Fruit fly (Drosophila melanogaster) whole organism, wandering third instar larva: Measurements from ENCODE around the gene Adi1.

Experiments
- Abd-B ChIP-seq: fragments of >200 bp; optimal IDR thresholded peaks from 2 replicates; lab custom pipeline; 2017; ENCODE audit warnings: missing biosample characterization, missing genetic modification characterization
- CG32264 ChIP-seq: fragments of 200-800 bp; sonication (Bioruptor generic); optimal IDR thresholded peaks from 2 replicates; lab custom pipeline; 2016; ENCODE audit warnings: missing biosample characterization, missing genetic modification characterization
- CG9705 ChIP-seq: fragments of 200-800 bp; sonication (Bioruptor generic); optimal IDR thresholded peaks from 2 replicates; lab custom pipeline; 2018; ENCODE audit warnings: missing biosample characterization, mild to moderate bottlenecking, missing genetic modification characterization
- CrebA ChIP-seq: fragments of 200-800 bp; sonication (Bioruptor generic); optimal IDR thresholded peaks from 2 replicates; lab custom pipeline; 2016; ENCODE audit warnings: missing biosample characterization, mild to moderate bottlenecking, missing genetic modification characterization, borderline replicate concordance
- Dfd ChIP-seq: fragments of >200 bp; optimal IDR thresholded peaks from 2 replicates; lab custom pipeline; 2017; ENCODE audit warnings: missing biosample characterization, missing genetic modification characterization
- Dif ChIP-seq: fragments of 200-275, 200-300 bp; sonication (Bioruptor generic); optimal IDR thresholded peaks from 2 replicates; lab custom pipeline; 2018; ENCODE audit warnings: missing biosample characterization, missing genetic modification characterization; ENCODE audit not compliant: partially characterized antibody
- GATAd ChIP-seq: sonication (Bioruptor generic); optimal IDR thresholded peaks from 2 replicates; lab custom pipeline; 2016; ENCODE audit warnings: missing biosample characterization, missing genetic modification characterization
- HLH106 ChIP-seq: fragments of 200-800 bp; optimal IDR thresholded peaks from 3 replicates; lab custom pipeline; 2019; ENCODE audit warnings: missing biosample characterization, mild to moderate bottlenecking, missing genetic modification characterization, moderate library complexity
- Hnf4 ChIP-seq: fragments of 200-800 bp; sonication (Bioruptor generic); optimal IDR thresholded peaks from 2 replicates; lab custom pipeline; 2016; ENCODE audit warnings: missing biosample characterization, mild to moderate bottlenecking, missing genetic modification characterization
- Hr78 ChIP-seq: fragments of >200 bp; optimal IDR thresholded peaks from 2 replicates; lab custom pipeline; 2017; ENCODE audit warnings: missing biosample characterization, missing genetic modification characterization
- Hr83 ChIP-seq: fragments of 200-300 bp; sonication (Bioruptor generic); optimal IDR thresholded peaks from 2 replicates; lab custom pipeline; 2016; ENCODE audit warnings: missing biosample characterization, mild to moderate bottlenecking, missing genetic modification characterization, moderate library complexity; ENCODE audit not compliant: poor library complexity, severe bottlenecking
- Jra ChIP-seq: sonication (Bioruptor generic); optimal IDR thresholded peaks from 2 replicates; lab custom pipeline; 2016; ENCODE audit warnings: missing biosample characterization, missing genetic modification characterization
- Mio ChIP-seq: sonication (Bioruptor generic); optimal IDR thresholded peaks from 2 replicates; lab custom pipeline; 2016; ENCODE audit warnings: missing biosample characterization, missing genetic modification characterization
- Myc ChIP-seq: fragments of >200 bp; optimal IDR thresholded peaks from 2 replicates; lab custom pipeline; 2017
- N ChIP-seq: fragments of >200 bp; optimal IDR thresholded peaks from 2 replicates; lab custom pipeline; 2018; ENCODE audit warnings: missing biosample characterization, missing external identifiers, missing genetic modification characterization
- OdsH ChIP-seq: fragments of 200-800 bp; sonication (Bioruptor generic); optimal IDR thresholded peaks from 2 replicates; lab custom pipeline; 2016; ENCODE audit warnings: missing biosample characterization, mild to moderate bottlenecking, missing genetic modification characterization
- Rel ChIP-seq, 2 experiments: fragments of 200-800 bp; sonication (Bioruptor generic) in 1 of 2; optimal IDR thresholded peaks; 2 replicates in 1 of 2; 3 replicates in 1 of 2; lab custom pipeline; 2016 to 2019; ENCODE audit warnings: mild to moderate bottlenecking in 2 of 2, missing biosample characterization in 2 of 2, missing genetic modification characterization in 2 of 2, moderate library complexity in 1 of 2
- Sp1 ChIP-seq: fragments of 200-800 bp; sonication (Bioruptor generic); optimal IDR thresholded peaks from 3 replicates; lab custom pipeline; 2019; ENCODE audit warnings: missing biosample characterization, mild to moderate bottlenecking, missing genetic modification characterization, moderate library complexity
- Vsx2 ChIP-seq: fragments of 200-300, 225-300 bp; sonication (Bioruptor generic); optimal IDR thresholded peaks from 2 replicates; lab custom pipeline; 2018; ENCODE audit warnings: missing biosample characterization, missing genetic modification characterization; ENCODE audit not compliant: partially characterized antibody
- br ChIP-seq: fragments of 200-800 bp; sonication (Bioruptor generic); optimal IDR thresholded peaks from 2 replicates; lab custom pipeline; 2016; ENCODE audit warnings: missing biosample characterization, missing genetic modification characterization
- brk ChIP-seq: fragments of 200-800 bp; sonication (Bioruptor generic); optimal IDR thresholded peaks from 2 replicates; lab custom pipeline; 2016; ENCODE audit warnings: missing biosample characterization, mild to moderate bottlenecking, missing genetic modification characterization
- dl ChIP-seq, 2 experiments: fragments of 175-275, 200-275 bp in 1 of 2; fragments of 200-275 bp in 1 of 2; sonication (Bioruptor generic); optimal IDR thresholded peaks; lab custom pipeline; 2018; ENCODE audit warnings: mild to moderate bottlenecking in 2 of 2, missing biosample characterization in 2 of 2, missing genetic modification characterization in 2 of 2, moderate library complexity in 2 of 2; ENCODE audit not compliant: partially characterized antibody in 2 of 2, insufficient read depth in 1 of 2
- dmrt93B ChIP-seq: fragments of 200-800 bp; sonication (Bioruptor generic); optimal IDR thresholded peaks from 2 replicates; lab custom pipeline; 2018; ENCODE audit warnings: missing biosample characterization, mild to moderate bottlenecking, missing genetic modification characterization
- dsf ChIP-seq: sonication (Bioruptor generic); optimal IDR thresholded peaks from 2 replicates; lab custom pipeline; 2016; ENCODE audit warnings: missing biosample characterization, missing genetic modification characterization, borderline replicate concordance
- ey ChIP-seq: fragments of 200-800 bp; sonication (Bioruptor generic); optimal IDR thresholded peaks from 2 replicates; lab custom pipeline; 2016; ENCODE audit warnings: missing biosample characterization, missing genetic modification characterization
- foxo ChIP-seq, 2 experiments: fragments of 200-800 bp; sonication (Bioruptor generic); optimal IDR thresholded peaks; 2 replicates in 1 of 2; 3 replicates in 1 of 2; lab custom pipeline; 2016 to 2017; ENCODE audit warnings: missing biosample characterization in 2 of 2, missing genetic modification characterization in 2 of 2
- fru ChIP-seq: fragments of 200-800 bp; sonication (Bioruptor generic); optimal IDR thresholded peaks from 3 replicates; lab custom pipeline; 2016; ENCODE audit warnings: missing biosample characterization, mild to moderate bottlenecking, missing genetic modification characterization
- h ChIP-seq: fragments of 200-800 bp; sonication (Bioruptor generic); optimal IDR thresholded peaks from 3 replicates; lab custom pipeline; 2016; ENCODE audit warnings: missing biosample characterization, mild to moderate bottlenecking, missing genetic modification characterization
- jim ChIP-seq: fragments of 175-275, 200-325 bp; sonication (Bioruptor generic); optimal IDR thresholded peaks from 2 replicates; lab custom pipeline; 2016; ENCODE audit warnings: missing biosample characterization, mild to moderate bottlenecking, missing genetic modification characterization
- lola ChIP-seq: fragments of >200 bp; optimal IDR thresholded peaks from 2 replicates; lab custom pipeline; 2017; ENCODE audit warnings: missing biosample characterization, missing genetic modification characterization
- pan ChIP-seq: fragments of >200 bp; optimal IDR thresholded peaks from 2 replicates; lab custom pipeline; 2017
- psq ChIP-seq: fragments of 200-800 bp; sonication (Bioruptor generic); optimal IDR thresholded peaks from 3 replicates; lab custom pipeline; 2017; ENCODE audit warnings: missing biosample characterization, mild to moderate bottlenecking, missing genetic modification characterization, moderate library complexity
- rgr ChIP-seq: fragments of 200-800 bp; sonication (Bioruptor generic); optimal IDR thresholded peaks from 3 replicates; lab custom pipeline; 2016; ENCODE audit warnings: missing biosample characterization, mild to moderate bottlenecking, missing genetic modification characterization
- sage ChIP-seq: fragments of 200-800 bp; sonication (Bioruptor generic); optimal IDR thresholded peaks from 2 replicates; lab custom pipeline; 2016; ENCODE audit warnings: missing biosample characterization, mild to moderate bottlenecking, missing genetic modification characterization
- sv ChIP-seq: fragments of 200-800 bp; sonication (Bioruptor generic); optimal IDR thresholded peaks from 3 replicates; lab custom pipeline; 2016; ENCODE audit warnings: missing biosample characterization, missing genetic modification characterization
- tai ChIP-seq: sonication (Bioruptor generic); optimal IDR thresholded peaks from 2 replicates; lab custom pipeline; 2016; ENCODE audit warnings: missing biosample characterization, missing genetic modification characterization
- usp ChIP-seq: fragments of >200 bp; optimal IDR thresholded peaks from 2 replicates; lab custom pipeline; 2017; ENCODE audit warnings: missing biosample characterization, missing genetic modification characterization
- woc ChIP-seq: sonication (Bioruptor generic); optimal IDR thresholded peaks from 2 replicates; lab custom pipeline; 2016; ENCODE audit warnings: missing biosample characterization, mild to moderate bottlenecking, missing genetic modification characterization

Adi1 gene

DNA sequence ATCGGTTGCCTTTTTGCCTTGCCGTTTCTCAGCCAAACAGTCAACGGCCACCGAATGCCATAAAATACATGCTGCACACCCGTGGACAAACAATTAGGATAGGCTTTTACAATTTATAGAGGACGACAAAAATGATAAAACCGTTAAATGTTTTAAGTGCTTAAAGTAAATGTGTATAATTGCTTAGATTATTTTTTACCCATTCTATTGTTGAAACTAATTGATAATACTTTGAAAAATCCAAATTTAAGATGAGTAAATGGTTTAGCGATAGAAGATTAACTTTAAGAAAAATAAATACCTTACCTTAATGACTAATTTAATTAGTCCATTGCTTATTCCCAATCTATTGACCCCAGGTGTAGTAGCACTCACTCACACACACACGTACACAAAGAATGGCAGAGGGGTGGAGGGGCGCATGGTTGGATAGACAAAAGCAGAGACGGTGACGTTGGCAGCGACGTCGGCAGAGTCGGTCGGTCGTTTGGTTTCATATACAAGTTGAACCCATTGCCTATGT is 15.4 kb downstream of the Adi1 start:
- TF ChIP-seq Myc (lab: Kevin White, UChicago) (no peak), dl (GFP tag; optimal IDR thresholded peaks at IDR 0.05; lab: Kevin White, UChicago; ENCODE audit: insufficient read depth in 1 of 2, partially characterized antibody in 2 of 2) (no peak), Dif (GFP tag; lab: Kevin White, UChicago) (no peak), Jra (peak; percentile 82), br (GFP tag; lab: Kevin White, UChicago) (peak; percentile 96), woc (GFP tag; lab: Kevin White, UChicago) (peak; percentile 84), Vsx2 (no peak), rgr (GFP tag; lab: Kevin White, UChicago) (peak; percentile 81), brk (GFP tag; lab: Kevin White, UChicago) (peak; percentile 54), OdsH (GFP tag; lab: Kevin White, UChicago) (peak; percentile 86), CrebA (GFP tag; lab: Kevin White, UChicago) (peak; percentile 51), usp (GFP tag; lab: Kevin White, UChicago) (no peak), N (GFP tag; lab: Kevin White, UChicago) (no peak), dsf (GFP tag; lab: Kevin White, UChicago) (no peak), tai (peak; percentile 69), sage (GFP tag; lab: Kevin White, UChicago) (no peak), CG9705 (GFP tag; lab: Kevin White, UChicago) (peak; percentile 66), dmrt93B (peak; percentile 71), GATAd (GFP tag; lab: Kevin White, UChicago) (no peak), lola (GFP tag; lab: Kevin White, UChicago) (no peak), ey (GFP tag; lab: Kevin White, UChicago) (peak; percentile 86), h (GFP tag; lab: Kevin White, UChicago) (peak; percentile 91), CG32264 (GFP tag; lab: Kevin White, UChicago) (peak; percentile 65), Dfd (peak; percentile 74), Abd-B (GFP tag; lab: Kevin White, UChicago) (no peak), Sp1 (GFP tag; lab: Kevin White, UChicago) (peak; percentile 92), Hr83 (no peak), foxo (GFP tag; optimal IDR thresholded peaks at IDR 0.05; lab: Kevin White, UChicago) (peak in 1 of 2 experiments; percentile 93), jim (GFP tag; lab: Kevin White, UChicago) (peak; percentile 42), HLH106 (peak; percentile 90), Mio (peak; percentile 68), pan (no peak), Hr78 (no peak), psq (GFP tag; lab: Kevin White, UChicago) (peak; percentile 82), Rel (GFP tag; optimal IDR thresholded peaks at IDR 0.05; lab: Kevin White, UChicago) (peak; percentile 16), Rel (tag; optimal IDR thresholded peaks at IDR 0.05; lab: Kevin White, UChicago) (peak; percentile 53), sv (GFP tag; lab: Kevin White, UChicago) (peak; percentile 85), Hnf4 (GFP tag; lab: Kevin White, UChicago) (peak; percentile 74), fru (peak; percentile 94)
- TF ChIP-seq, all 38 proteins: peak for 24

- TF ChIP-seq Hnf4 (GFP tag; lab: Kevin White, UChicago) (peak; percentile 39), Dif (GFP tag; lab: Kevin White, UChicago) (no peak), dsf (GFP tag; lab: Kevin White, UChicago) (no peak), rgr (GFP tag; lab: Kevin White, UChicago) (peak; percentile 51), Jra (no peak), brk (GFP tag; lab: Kevin White, UChicago) (no peak), woc (GFP tag; lab: Kevin White, UChicago) (peak; percentile 15), N (GFP tag; lab: Kevin White, UChicago) (no peak), foxo (GFP tag; optimal IDR thresholded peaks at IDR 0.05; lab: Kevin White, UChicago) (peak in 1 of 2 experiments; percentile 27), OdsH (GFP tag; lab: Kevin White, UChicago) (peak; percentile 47), h (GFP tag; lab: Kevin White, UChicago) (peak; percentile 17), tai (no peak)
These were observed 16.6 kb downstream of the Adi1 start for dm6 chr3L:10679711-10680154.
